Fruit fly (Drosophila melanogaster): ENCODE data around the gene CG8329.

DNA sequence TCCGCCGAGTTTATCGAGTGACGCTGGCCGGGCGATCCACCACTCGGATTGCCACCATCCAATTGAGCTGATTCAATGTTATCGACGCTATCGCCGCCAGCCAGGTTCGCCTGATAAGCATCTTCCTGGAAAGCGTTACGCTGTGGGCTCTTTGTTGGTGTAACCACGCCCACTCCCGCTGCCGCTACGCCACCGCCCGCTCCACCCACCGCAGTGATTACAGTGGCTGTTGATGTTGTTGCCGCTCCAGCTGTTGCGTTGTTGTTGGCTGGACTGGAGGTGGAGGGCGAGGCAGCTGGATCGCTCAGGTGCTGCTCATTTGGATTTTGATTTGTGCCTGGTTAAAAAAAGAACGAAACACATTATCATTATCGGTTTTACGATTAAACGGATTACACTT, 33.5 kb downstream of the CG8329 start:
- TF ChIP-seq ttk (optimal IDR thresholded peaks at IDR 0.05) (no peak), psq (optimal IDR thresholded peaks at IDR 0.05) (no peak)

Data from Kc167 (cell line).